Worm (Caenorhabditis elegans) whole organism, young adult: ENCODE data around the gene Y22D7AL.3.

ENCODE experiments used
- F23B12.7 ChIP-seq: sonication (generic microtip); optimal IDR thresholded peaks from 2 replicates; lab custom pipeline; 2017; ENCODE audit warnings: missing genetic modification characterization, mild to moderate bottlenecking, missing compliant biosample characterization, antibody characterized with exemption, moderate library complexity; ENCODE audit not compliant: insufficient read depth
- F57C9.4 ChIP-seq: sonication (generic microtip); optimal IDR thresholded peaks from 2 replicates; lab custom pipeline; 2017; ENCODE audit warnings: mild to moderate bottlenecking, missing genetic modification characterization, missing compliant biosample characterization
- ama-1 ChIP-seq, 3 experiments: fragments of 150-350 bp in 1 of 3; sonication (generic microtip) in 2 of 3; optimal IDR thresholded peaks; 2 replicates each; lab custom pipeline; 2014 to 2018; ENCODE audit warnings: missing biosample characterization in 2 of 3, missing genetic modification characterization in 2 of 3, missing genetic modification reagents in 2 of 3
- attf-6 ChIP-seq: fragments of 200-800 bp; sonication (Bioruptor generic); IDR thresholded peaks from 2 replicates; pipeline ENCODE4 v1.3.6; 2022; ENCODE audit warnings: missing genetic modification reagents, missing genetic modification characterization, missing compliant biosample characterization
- ceh-79 ChIP-seq: sonication (generic microtip); optimal IDR thresholded peaks from 2 replicates; lab custom pipeline; 2017; ENCODE audit warnings: mild to moderate bottlenecking, missing genetic modification characterization, missing compliant biosample characterization
- chd-7 ChIP-seq: sonication (generic microtip); optimal IDR thresholded peaks from 2 replicates; lab custom pipeline; 2016; ENCODE audit warnings: mild to moderate bottlenecking, missing genetic modification characterization, moderate library complexity, missing compliant biosample characterization
- dpff-1 ChIP-seq: sonication (generic microtip); optimal IDR thresholded peaks from 2 replicates; lab custom pipeline; 2017; ENCODE audit warnings: mild to moderate bottlenecking, missing genetic modification characterization, missing compliant biosample characterization
- dpl-1 ChIP-seq: fragments of 150-350 bp; optimal IDR thresholded peaks from 2 replicates; lab custom pipeline; 2014; ENCODE audit warnings: missing biosample characterization, missing genetic modification reagents, missing genetic modification characterization
- fkh-3 ChIP-seq: sonication (generic microtip); optimal IDR thresholded peaks from 2 replicates; lab custom pipeline; 2016; ENCODE audit warnings: mild to moderate bottlenecking, missing genetic modification characterization, missing compliant biosample characterization
- madf-3 ChIP-seq: fragments of 200-800 bp; sonication (Bioruptor generic); IDR thresholded peaks from 2 replicates; pipeline ENCODE4 v1.3.6; 2022; ENCODE audit warnings: missing genetic modification reagents, missing genetic modification characterization, missing compliant biosample characterization
- repo-1 ChIP-seq: sonication (generic microtip); optimal IDR thresholded peaks from 2 replicates; lab custom pipeline; 2017; ENCODE audit warnings: mild to moderate bottlenecking, missing genetic modification characterization, missing compliant biosample characterization
- snpc-4 ChIP-seq, 5 experiments: fragments of 150-350 bp in 1 of 5; sonication (generic microtip) in 4 of 5; optimal IDR thresholded peaks; 2 replicates each; lab custom pipeline; 2014 to 2018; ENCODE audit warnings: missing genetic modification characterization in 5 of 5, missing biosample characterization in 3 of 5, antibody characterized with exemption in 2 of 5, mild to moderate bottlenecking in 2 of 5, missing compliant biosample characterization in 2 of 5, missing genotype in 2 of 5, moderate library complexity in 2 of 5, missing genetic modification reagents in 1 of 5

ce11 chrIII:1680996-1681395 is 39.7 kb downstream of the Y22D7AL.3 start:
- TF ChIP-seq chd-7 (tag; lab: Kevin White, UChicago) (no peak), snpc-4 (GFP tag; optimal IDR thresholded peaks at IDR 0.05; lab: Kevin White, UChicago) (no peak), snpc-4 (tag; optimal IDR thresholded peaks at IDR 0.05; lab: Kevin White, UChicago) (peak in 1 of 4 experiments; percentile 3), dpl-1 (GFP tag; lab: Kevin White, UChicago) (no peak), attf-6 (GFP tag; lab: Robert Waterston, UW) (no peak), repo-1 (tag; lab: Kevin White, UChicago) (no peak), F57C9.4 (tag; lab: Kevin White, UChicago) (no peak), dpff-1 (no peak), ceh-79 (no peak), fkh-3 (tag; lab: Kevin White, UChicago) (no peak), ama-1 (optimal IDR thresholded peaks at IDR 0.05; lab: Kevin White, UChicago) (no peak), ama-1 (GFP tag; optimal IDR thresholded peaks at IDR 0.05; lab: Kevin White, UChicago) (no peak), F23B12.7 (tag; lab: Kevin White, UChicago) (no peak), madf-3 (GFP tag; lab: Robert Waterston, UW) (no peak)
